Worm (Caenorhabditis elegans): ENCODE results near the gene gly-10.

ce11 chrIV:13742244-13742643 lies 36.7 kb upstream of the gly-10 start, which contains the start of gene C47A4.3:
- TF ChIP-seq ref-1 (GFP tag; conservative IDR thresholded peaks at IDR 0.05) (no peak), ztf-29 (GFP tag; IDR thresholded peaks at IDR 0.05) (no peak), tab-1 (GFP tag; IDR thresholded peaks at IDR 0.05) (no peak), ztf-23 (GFP tag; IDR thresholded peaks at IDR 0.05) (no peak), med-1 (GFP tag; optimal IDR thresholded peaks at IDR 0.05; ENCODE audit: insufficient read depth) (no peak), klf-2 (GFP tag; conservative IDR thresholded peaks at IDR 0.05) (no peak), flt-1 (GFP tag; IDR thresholded peaks at IDR 0.05) (no peak)
